Worm (Caenorhabditis elegans): Measurements from ENCODE around the gene rpoa-1.

ce11 chrII:13736089-13736488 lies 41.5 kb upstream of the rpoa-1 start, which contains the start of gene R06B9.5:
- TF ChIP-seq ztf-29 (GFP tag; IDR thresholded peaks at IDR 0.05) (no peak), T22C8.4 (GFP tag; IDR thresholded peaks at IDR 0.05) (no peak), cog-1 (tag; optimal IDR thresholded peaks at IDR 0.05) (no peak), med-1 (GFP tag; optimal IDR thresholded peaks at IDR 0.05; ENCODE audit: insufficient read depth) (no peak), flt-1 (GFP tag; IDR thresholded peaks at IDR 0.05) (no peak), klf-2 (GFP tag; conservative IDR thresholded peaks at IDR 0.05) (no peak), tab-1 (GFP tag; IDR thresholded peaks at IDR 0.05) (no peak), ztf-23 (GFP tag; IDR thresholded peaks at IDR 0.05) (no peak), ref-1 (GFP tag; conservative IDR thresholded peaks at IDR 0.05) (no peak)
